Worm (Caenorhabditis elegans): ENCODE measurements around the gene Y54G2A.19.
"Not testable (repeated sequence)": the region's sequence is repeated elsewhere in the genome, so short reads cannot be mapped to it uniquely, and the experiment has no call there.

The Y54G2A.19 gene

ce11 chrIV:2916043-2916442 lies 21.5 kb upstream of the Y54G2A.19 start:
- TF ChIP-seq lin-38 (GFP tag; IDR thresholded peaks at IDR 0.05) (peak; percentile 59), T20F7.1 (GFP tag; optimal IDR thresholded peaks at IDR 0.05) (no peak)

ce11 chrIV:2914545-2914944 lies 20.0 kb upstream of the Y54G2A.19 start:
- no peak for TF ChIP-seq ama-1 (optimal IDR thresholded peaks at IDR 0.05)
- peak; percentile 57 for TF ChIP-seq lin-38 (GFP tag; IDR thresholded peaks at IDR 0.05)
- peak; percentile 18; the same call in 1 of the 2 replicates for TF ChIP-seq Y48G9A.11 (GFP tag; IDR thresholded peaks at IDR 0.05)
- TF ChIP-seq mdt-29 (GFP tag; IDR thresholded peaks at IDR 0.05) = 0 out of 2 replicates have a peak, but pooled peaks have one; percentile 16
- TF ChIP-seq hif-1 (tag; optimal IDR thresholded peaks at IDR 0.05) = no peak
- no peak for TF ChIP-seq dmd-6 (GFP tag; IDR thresholded peaks at IDR 0.05)

ce11 chrIV:2901973-2902372 lies 7.4 kb upstream of the Y54G2A.19 start:
- TF ChIP-seq hmg-1.1 (GFP tag; IDR thresholded peaks at IDR 0.05) (0 out of 2 replicates have a peak, but pooled peaks have one; percentile 20), lin-38 (GFP tag; IDR thresholded peaks at IDR 0.05) (peak; percentile 92), dpl-1 (GFP tag; optimal IDR thresholded peaks at IDR 0.05) (peak; percentile 5)

- TF ChIP-seq dmd-9 (GFP tag; IDR thresholded peaks at IDR 0.05) (no peak), aha-1 (tag) (peak; percentile 51), madf-5 (GFP tag; IDR thresholded peaks at IDR 0.05) (0 out of 4 replicates have a peak, but pooled peaks of 1 of the 2 experiments have one; percentile 19)
Measured at ce11 chrIV:2897644-2898160, 3.2 kb upstream of the Y54G2A.19 start, which contains the start of gene Y54G2A.36. Gene Y54G2A.36 (plus strand): TSS chrIV:2897694.

ce11 chrIV:2895986-2896660 lies 1.6 kb upstream of the Y54G2A.19 start:
- TF ChIP-seq T20F7.1 (GFP tag; optimal IDR thresholded peaks at IDR 0.05) (peak; percentile 75), dmd-6 (GFP tag; IDR thresholded peaks at IDR 0.05) (peak; percentile 48), nhr-42 (GFP tag; IDR thresholded peaks at IDR 0.05) (peak; percentile 80), pha-4 (GFP tag; IDR thresholded peaks at IDR 0.05) (peak; percentile 54; the same call in 1 of the 2 replicates), hmg-1.1 (GFP tag; IDR thresholded peaks at IDR 0.05) (peak; percentile 63; the same call in 1 of the 2 replicates), D1046.2 (GFP tag; IDR thresholded peaks at IDR 0.05) (peak; percentile 47; the same call in 1 of the 2 replicates), ceh-20 (GFP tag; IDR thresholded peaks at IDR 0.05) (peak; percentile 56; the same call in 1 of the 2 replicates), php-3 (GFP tag; IDR thresholded peaks at IDR 0.05) (0 out of 2 replicates have a peak, but pooled peaks have one; percentile 6), ZK337.2 (GFP tag; IDR thresholded peaks at IDR 0.05) (peak; percentile 83), lin-29 (GFP tag; IDR thresholded peaks at IDR 0.05) (peak; percentile 41; the same call in 1 of the 2 replicates), hlh-11 (tag; optimal IDR thresholded peaks at IDR 0.05) (peak; percentile 7), F37D6.2 (tag; optimal IDR thresholded peaks at IDR 0.05) (peak; percentile 72), mes-2 (tag; optimal IDR thresholded peaks at IDR 0.05; ENCODE audit: poor library complexity, severe bottlenecking) (peak; percentile 80), rbr-2 (tag; optimal IDR thresholded peaks at IDR 0.05) (peak; percentile 69), dmd-9 (GFP tag; IDR thresholded peaks at IDR 0.05) (peak; percentile 90), ctbp-1 (GFP tag; IDR thresholded peaks at IDR 0.05) (peak; percentile 31; the same call in 1 of the 2 replicates), arid-1 (GFP tag; conservative IDR thresholded peaks at IDR 0.05) (peak; percentile 45; the same call in 1 of the 2 replicates), tra-1 (GFP tag; IDR thresholded peaks at IDR 0.05) (0 out of 2 replicates have a peak, but pooled peaks have one; percentile 44), dpl-1 (GFP tag; optimal IDR thresholded peaks at IDR 0.05) (peak; percentile 30), madf-9 (GFP tag; conservative IDR thresholded peaks at IDR 0.05) (peak; percentile 59; the same call in 1 of the 2 replicates), daf-16 (tag; optimal IDR thresholded peaks at IDR 0.05) (peak; percentile 26), lin-38 (GFP tag; IDR thresholded peaks at IDR 0.05) (peak; percentile 93), vab-7 (GFP tag; IDR thresholded peaks at IDR 0.05) (peak; percentile 54), T26A8.4 (GFP tag; IDR thresholded peaks at IDR 0.05) (peak; percentile 79), lsy-2 (tag; optimal IDR thresholded peaks at IDR 0.05) (peak in 1 of 2 experiments; percentile 77), Y48G9A.11 (GFP tag; IDR thresholded peaks at IDR 0.05) (peak; percentile 58)
- TF ChIP-seq pha-4 (tag; optimal IDR thresholded peaks at IDR 0.05); daf-16 (GFP tag; optimal IDR thresholded peaks at IDR 0.05): not testable (repeated sequence)

Data from whole organism, L4 larva.